Worm (Caenorhabditis elegans) whole organism, L3 larva: Measurements from ENCODE around the gene cut-4.

Experiments used
- R02D3.7 ChIP-seq: fragments of 150-350 bp; optimal IDR thresholded peaks from 2 replicates; lab custom pipeline; 2014; ENCODE audit warnings: missing biosample characterization, missing genetic modification characterization
- ZK546.5 ChIP-seq: sonication (generic microtip); optimal IDR thresholded peaks from 2 replicates; lab custom pipeline; 2017; ENCODE audit warnings: missing biosample characterization, missing genetic modification characterization
- aly-2 ChIP-seq: fragments of 150-350 bp; optimal IDR thresholded peaks from 2 replicates; lab custom pipeline; 2014; ENCODE audit warnings: missing biosample characterization, missing genetic modification characterization
- ama-1 ChIP-seq: fragments of 150-350 bp; optimal IDR thresholded peaks from 2 replicates; lab custom pipeline; 2018
- ceh-16 ChIP-seq: sonication (generic microtip); optimal IDR thresholded peaks from 2 replicates; lab custom pipeline; 2017; ENCODE audit warnings: missing biosample characterization, missing genetic modification characterization
- ceh-28 ChIP-seq: fragments of 150-350 bp; optimal IDR thresholded peaks from 2 replicates; lab custom pipeline; 2014; ENCODE audit warnings: missing biosample characterization, missing genetic modification reagents, missing genetic modification characterization
- ceh-82 ChIP-seq: fragments of 150-350 bp; optimal IDR thresholded peaks from 2 replicates; lab custom pipeline; 2014; ENCODE audit warnings: missing biosample characterization, missing genetic modification characterization
- ceh-9 ChIP-seq: sonication (generic microtip); optimal IDR thresholded peaks from 2 replicates; lab custom pipeline; 2018; ENCODE audit warnings: missing biosample characterization, missing genetic modification characterization
- daf-12 ChIP-seq: fragments of 150-350 bp; optimal IDR thresholded peaks from 2 replicates; lab custom pipeline; 2014; ENCODE audit warnings: missing biosample characterization, missing genetic modification reagents, missing genetic modification characterization
- egl-27 ChIP-seq: sonication (generic microtip); optimal IDR thresholded peaks from 4 replicates; lab custom pipeline; 2017; ENCODE audit warnings: missing biosample characterization, missing genetic modification reagents, missing genetic modification characterization
- egl-5 ChIP-seq: fragments of 150-350 bp; optimal IDR thresholded peaks from 2 replicates; lab custom pipeline; 2017; ENCODE audit warnings: missing biosample characterization, missing genetic modification reagents, missing genetic modification characterization, inconsistent platforms
- elt-2 ChIP-seq: sonication (generic microtip); optimal IDR thresholded peaks from 2 replicates; lab custom pipeline; 2016; ENCODE audit warnings: missing genetic modification reagents, mild to moderate bottlenecking, missing genetic modification characterization, missing compliant biosample characterization
- elt-3 ChIP-seq, 3 experiments: fragments of 150-350 bp in 1 of 3; sonication (generic microtip) in 2 of 3; optimal IDR thresholded peaks; 2 replicates in 2 of 3; 4 replicates in 1 of 3; lab custom pipeline; 2014 to 2017; ENCODE audit warnings: missing biosample characterization in 3 of 3, missing genetic modification characterization in 3 of 3
- eor-1 ChIP-seq, 2 experiments: fragments of 150-350 bp; optimal IDR thresholded peaks; 2 replicates each; lab custom pipeline; 2014 to 2018; ENCODE audit warnings: missing biosample characterization in 2 of 2, missing genetic modification characterization in 2 of 2
- fkh-10 ChIP-seq: sonication (generic microtip); optimal IDR thresholded peaks from 2 replicates; lab custom pipeline; 2017; ENCODE audit warnings: missing biosample characterization, missing genetic modification reagents, missing genetic modification characterization
- fkh-2 ChIP-seq: fragments of 150-350 bp; optimal IDR thresholded peaks from 2 replicates; lab custom pipeline; 2014; ENCODE audit warnings: missing biosample characterization, missing genetic modification reagents, missing genetic modification characterization
- fos-1 ChIP-seq: fragments of 150-350 bp; optimal IDR thresholded peaks from 2 replicates; lab custom pipeline; 2014; ENCODE audit warnings: missing biosample characterization, missing genetic modification characterization
- hmg-11 ChIP-seq: sonication (generic microtip); optimal IDR thresholded peaks from 2 replicates; lab custom pipeline; 2016; ENCODE audit warnings: missing genetic modification characterization, missing compliant biosample characterization
- jun-1 ChIP-seq: fragments of 150-350 bp; optimal IDR thresholded peaks from 2 replicates; lab custom pipeline; 2014; ENCODE audit warnings: missing biosample characterization, missing genetic modification reagents, missing genetic modification characterization
- lin-15B ChIP-seq: fragments of 150-350 bp; optimal IDR thresholded peaks from 2 replicates; lab custom pipeline; 2014; ENCODE audit warnings: missing biosample characterization, missing genetic modification characterization
- lin-39 ChIP-seq: fragments of 150-350 bp; optimal IDR thresholded peaks from 2 replicates; lab custom pipeline; 2018; ENCODE audit warnings: missing biosample characterization, missing genetic modification reagents, missing genetic modification characterization
- lsy-12 ChIP-seq: sonication (generic microtip); optimal IDR thresholded peaks from 2 replicates; lab custom pipeline; 2016; ENCODE audit warnings: mild to moderate bottlenecking, missing genetic modification characterization, missing compliant biosample characterization
- mdl-1 ChIP-seq: fragments of 150-350 bp; optimal IDR thresholded peaks from 2 replicates; lab custom pipeline; 2014; ENCODE audit warnings: missing biosample characterization, missing genetic modification characterization
- mml-1 ChIP-seq: fragments of 150-350 bp; sonication (generic microtip); optimal IDR thresholded peaks from 3 replicates; lab custom pipeline; 2014; ENCODE audit warnings: missing biosample characterization, missing genetic modification characterization
- nfya-1 ChIP-seq: sonication (generic microtip); optimal IDR thresholded peaks from 2 replicates; lab custom pipeline; 2017; ENCODE audit warnings: missing genetic modification characterization, mild to moderate bottlenecking, missing compliant biosample characterization, antibody characterized with exemption, moderate library complexity; ENCODE audit not compliant: insufficient read depth
- nhr-11 ChIP-seq: fragments of 150-350 bp; optimal IDR thresholded peaks from 2 replicates; lab custom pipeline; 2014; ENCODE audit warnings: missing biosample characterization, missing genetic modification characterization
- nhr-12 ChIP-seq: fragments of 150-350 bp; optimal IDR thresholded peaks from 2 replicates; lab custom pipeline; 2014; ENCODE audit warnings: missing biosample characterization, missing genetic modification characterization
- nhr-23 ChIP-seq: fragments of 150-350 bp; optimal IDR thresholded peaks from 2 replicates; lab custom pipeline; 2014; ENCODE audit warnings: missing biosample characterization, missing genetic modification reagents, missing genetic modification characterization
- nhr-237 ChIP-seq: fragments of 150-350 bp; optimal IDR thresholded peaks from 2 replicates; lab custom pipeline; 2014; ENCODE audit warnings: missing biosample characterization, missing genetic modification characterization
- nhr-25 ChIP-seq: sonication (generic microtip); optimal IDR thresholded peaks from 2 replicates; lab custom pipeline; 2017; ENCODE audit warnings: missing biosample characterization, missing genetic modification characterization
- nhr-28 ChIP-seq: fragments of 150-350 bp; optimal IDR thresholded peaks from 2 replicates; lab custom pipeline; 2014; ENCODE audit warnings: missing biosample characterization, missing genetic modification characterization
- nhr-43 ChIP-seq: sonication (generic microtip); optimal IDR thresholded peaks from 2 replicates; lab custom pipeline; 2016; ENCODE audit warnings: mild to moderate bottlenecking, missing genetic modification characterization, missing compliant biosample characterization; ENCODE audit not compliant: poor library complexity, severe bottlenecking
- nhr-67 ChIP-seq: fragments of 150-350 bp; optimal IDR thresholded peaks from 2 replicates; lab custom pipeline; 2014; ENCODE audit warnings: missing biosample characterization, missing genetic modification characterization
- nhr-76 ChIP-seq: fragments of 150-350 bp; sonication (generic microtip); optimal IDR thresholded peaks from 5 replicates; lab custom pipeline; 2014; ENCODE audit warnings: missing biosample characterization, missing genetic modification characterization
- nhr-77 ChIP-seq: fragments of 150-350 bp; optimal IDR thresholded peaks from 2 replicates; lab custom pipeline; 2014; ENCODE audit warnings: missing biosample characterization, missing genetic modification characterization
- pha-4 ChIP-seq: fragments of 150-350 bp; optimal IDR thresholded peaks from 2 replicates; lab custom pipeline; 2014; ENCODE audit warnings: missing biosample characterization, missing genetic modification reagents, missing genetic modification characterization
- pqm-1 ChIP-seq: fragments of 150-350 bp; optimal IDR thresholded peaks from 2 replicates; lab custom pipeline; 2017; ENCODE audit warnings: missing biosample characterization, missing genetic modification characterization, inconsistent platforms
- skn-1 ChIP-seq: fragments of 150-350 bp; optimal IDR thresholded peaks from 2 replicates; lab custom pipeline; 2014; ENCODE audit warnings: missing biosample characterization, missing genetic modification characterization
- snpc-4 ChIP-seq: fragments of 150-350 bp; optimal IDR thresholded peaks from 2 replicates; lab custom pipeline; 2014; ENCODE audit warnings: missing biosample characterization, missing genetic modification characterization
- tbx-2 ChIP-seq: sonication (generic microtip); optimal IDR thresholded peaks from 2 replicates; lab custom pipeline; 2016; ENCODE audit warnings: mild to moderate bottlenecking, missing genetic modification characterization, missing compliant biosample characterization
- unc-39 ChIP-seq: sonication (generic microtip); optimal IDR thresholded peaks from 4 replicates; lab custom pipeline; 2017; ENCODE audit warnings: missing biosample characterization, missing genetic modification characterization
- unc-62 ChIP-seq: fragments of 150-350 bp; sonication (generic microtip); optimal IDR thresholded peaks from 4 replicates; lab custom pipeline; 2014; ENCODE audit warnings: missing biosample characterization, missing genetic modification reagents, missing genetic modification characterization
- zag-1 ChIP-seq: fragments of 150-350 bp; optimal IDR thresholded peaks from 2 replicates; lab custom pipeline; 2014; ENCODE audit warnings: missing biosample characterization, missing genetic modification characterization
- ztf-11 ChIP-seq: fragments of 150-350 bp; optimal IDR thresholded peaks from 2 replicates; lab custom pipeline; 2014; ENCODE audit warnings: missing biosample characterization, missing genetic modification characterization
- ztf-4 ChIP-seq: fragments of 150-350 bp; optimal IDR thresholded peaks from 2 replicates; lab custom pipeline; 2014; ENCODE audit warnings: missing biosample characterization, missing genetic modification characterization

Gene cut-4

ce11 chrII:10389776-10390175 lies 46.2 kb upstream of the cut-4 start:
- TF ChIP-seq unc-39 (tag; lab: Kevin White, UChicago) (no peak), lin-15B (tag; lab: Kevin White, UChicago) (peak; percentile 14), nhr-23 (tag; lab: Kevin White, UChicago) (peak; percentile 19), ztf-11 (tag; lab: Kevin White, UChicago) (no peak), nfya-1 (tag; lab: Kevin White, UChicago) (peak; percentile 62), ama-1 (peak; percentile 75), pha-4 (tag; lab: Kevin White, UChicago) (peak; percentile 69), pqm-1 (tag; lab: Kevin White, UChicago) (peak; percentile 97), nhr-11 (tag; lab: Kevin White, UChicago) (no peak), egl-27 (tag; lab: Kevin White, UChicago) (no peak), nhr-76 (tag; lab: Kevin White, UChicago) (peak; percentile 4), elt-2 (peak; percentile 89), nhr-43 (tag; lab: Kevin White, UChicago) (peak; percentile 60), nhr-237 (no peak), zag-1 (tag; lab: Kevin White, UChicago) (no peak), mdl-1 (tag; lab: Kevin White, UChicago) (no peak), ceh-82 (no peak), skn-1 (no peak), egl-5 (tag; lab: Kevin White, UChicago) (no peak), eor-1 (tag; optimal IDR thresholded peaks at IDR 0.05; lab: Kevin White, UChicago) (no peak), tbx-2 (tag; lab: Kevin White, UChicago) (no peak), R02D3.7 (tag; lab: Kevin White, UChicago) (no peak), snpc-4 (tag; lab: Kevin White, UChicago) (no peak), nhr-28 (no peak), fkh-2 (tag; lab: Kevin White, UChicago) (no peak), mml-1 (peak; percentile 53), lin-39 (tag; lab: Kevin White, UChicago) (no peak), ceh-9 (no peak), nhr-25 (tag; lab: Kevin White, UChicago) (peak; percentile 56), daf-12 (tag; lab: Kevin White, UChicago) (no peak), jun-1 (tag; lab: Kevin White, UChicago) (peak; percentile 75), ceh-28 (tag; lab: Kevin White, UChicago) (no peak), lsy-12 (tag; lab: Kevin White, UChicago) (no peak)

- no peak for TF ChIP-seq hmg-11 (tag; lab: Kevin White, UChicago)
- TF ChIP-seq pha-4 (tag; lab: Kevin White, UChicago): peak; percentile 27
- peak; percentile 56 for TF ChIP-seq nfya-1 (tag; lab: Kevin White, UChicago)
- no peak for TF ChIP-seq ceh-16 (tag; lab: Kevin White, UChicago)
- no peak for TF ChIP-seq unc-39 (tag; lab: Kevin White, UChicago)
- no peak for TF ChIP-seq fkh-2 (tag; lab: Kevin White, UChicago)
- TF ChIP-seq tbx-2 (tag; lab: Kevin White, UChicago): peak; percentile 18
- TF ChIP-seq fkh-10 (GFP tag; lab: Kevin White, UChicago): no peak
- TF ChIP-seq egl-27 (tag; lab: Kevin White, UChicago): no peak
- TF ChIP-seq nhr-25 (tag; lab: Kevin White, UChicago): peak; percentile 71
- TF ChIP-seq ceh-28 (tag; lab: Kevin White, UChicago): no peak
- no peak for TF ChIP-seq ceh-82
- no peak for TF ChIP-seq lin-15B (tag; lab: Kevin White, UChicago)
- no peak for TF ChIP-seq unc-62 (GFP tag; lab: Kevin White, UChicago)
- no peak for TF ChIP-seq eor-1 (tag; optimal IDR thresholded peaks at IDR 0.05; lab: Kevin White, UChicago)
- TF ChIP-seq nhr-23 (tag; lab: Kevin White, UChicago): peak; percentile 78
- no peak for TF ChIP-seq aly-2 (tag; lab: Kevin White, UChicago)
- no peak for TF ChIP-seq nhr-237
- TF ChIP-seq mdl-1 (tag; lab: Kevin White, UChicago): peak; percentile 4
- TF ChIP-seq nhr-77 (tag; lab: Kevin White, UChicago): no peak
- no peak for TF ChIP-seq nhr-28
- TF ChIP-seq R02D3.7 (tag; lab: Kevin White, UChicago): no peak
- no peak for TF ChIP-seq fos-1 (tag; lab: Kevin White, UChicago)
- TF ChIP-seq ama-1: peak; percentile 28
- TF ChIP-seq ztf-4: no peak
- no peak for TF ChIP-seq ztf-11 (tag; lab: Kevin White, UChicago)
- TF ChIP-seq egl-5 (tag; lab: Kevin White, UChicago): no peak
- peak; percentile 38 for TF ChIP-seq lin-39 (tag; lab: Kevin White, UChicago)
- peak; percentile 28 for TF ChIP-seq mml-1
- no peak for TF ChIP-seq ZK546.5 (tag; lab: Kevin White, UChicago)
- TF ChIP-seq nhr-12 (tag; lab: Kevin White, UChicago): no peak
- TF ChIP-seq nhr-76 (tag; lab: Kevin White, UChicago): no peak
- TF ChIP-seq snpc-4 (tag; lab: Kevin White, UChicago): no peak
- TF ChIP-seq nhr-11 (tag; lab: Kevin White, UChicago): peak; percentile 39
- TF ChIP-seq skn-1: no peak
- TF ChIP-seq nhr-67 (tag; lab: Kevin White, UChicago): no peak
- peak in 1 of 3 experiments; percentile 66 for TF ChIP-seq elt-3 (tag; optimal IDR thresholded peaks at IDR 0.05; lab: Kevin White, UChicago)
- TF ChIP-seq elt-2: peak; percentile 44
- TF ChIP-seq lsy-12 (tag; lab: Kevin White, UChicago): no peak
- peak; percentile 77 for TF ChIP-seq nhr-43 (tag; lab: Kevin White, UChicago)
- TF ChIP-seq zag-1 (tag; lab: Kevin White, UChicago): no peak
- TF ChIP-seq daf-12 (tag; lab: Kevin White, UChicago): no peak
- TF ChIP-seq jun-1 (tag; lab: Kevin White, UChicago): peak; percentile 58
- no peak for TF ChIP-seq ceh-9
- peak; percentile 61 for TF ChIP-seq pqm-1 (tag; lab: Kevin White, UChicago)
These were observed 45.6 kb upstream of the cut-4 start for ce11 chrII:10390250-10390821.
